Worm (Caenorhabditis elegans) whole organism, L4/young adult: ENCODE results near the gene gcy-19.
"Not testable (repeated sequence)": the region's sequence is repeated elsewhere in the genome, so short reads cannot be mapped to it uniquely, and the experiment has no call there.

Experiments used
- W03F9.2 ChIP-seq: fragments of 150-350 bp; optimal IDR thresholded peaks from 2 replicates; lab custom pipeline; 2014; ENCODE audit warnings: missing biosample characterization, missing genetic modification characterization
- dao-5 ChIP-seq: sonication (generic microtip); optimal IDR thresholded peaks from 2 replicates; lab custom pipeline; 2016; ENCODE audit warnings: missing genotype, missing genetic modification characterization, moderate library complexity, missing compliant biosample characterization
- him-1 ChIP-seq: sonication (generic microtip); optimal IDR thresholded peaks from 2 replicates; lab custom pipeline; 2016; ENCODE audit warnings: missing genotype, missing genetic modification reagents, missing genetic modification characterization, missing compliant biosample characterization

gcy-19 gene

DNA sequence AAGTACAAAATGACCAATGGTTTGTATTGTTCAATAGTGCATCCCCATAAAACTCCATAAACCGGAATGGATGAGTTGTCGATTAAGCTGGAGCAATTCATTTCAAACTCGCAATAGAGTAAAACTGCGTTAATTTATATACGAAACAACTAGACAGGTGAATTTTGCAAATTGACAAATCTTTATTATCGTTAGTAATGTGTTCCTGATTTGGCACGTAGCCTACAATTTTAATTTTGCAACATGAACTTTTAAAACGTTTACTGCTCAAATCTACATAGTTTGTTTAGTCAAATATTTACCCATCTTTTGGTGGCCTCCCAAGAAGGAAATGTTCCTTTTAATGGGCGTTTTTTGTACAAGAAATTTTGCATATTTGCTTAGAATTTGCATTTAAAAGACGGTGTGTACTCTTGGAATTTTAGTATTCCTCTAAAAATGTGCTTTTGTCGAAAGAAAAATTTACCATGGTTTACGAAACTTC is 22.1 kb downstream of the gcy-19 start, which contains the start of the genes srz-67 and C17F4.11:
TSS of gene srz-67 (minus strand) at position 101 of the 484 bp plus-strand sequence.
TSS of gene C17F4.11 (plus strand) at position 434 of the 484 bp plus-strand sequence.
- no peak for TF ChIP-seq him-1
- TF ChIP-seq W03F9.2 (tag; lab: Kevin White, UChicago) = no peak
- TF ChIP-seq dao-5 = no peak

DNA sequence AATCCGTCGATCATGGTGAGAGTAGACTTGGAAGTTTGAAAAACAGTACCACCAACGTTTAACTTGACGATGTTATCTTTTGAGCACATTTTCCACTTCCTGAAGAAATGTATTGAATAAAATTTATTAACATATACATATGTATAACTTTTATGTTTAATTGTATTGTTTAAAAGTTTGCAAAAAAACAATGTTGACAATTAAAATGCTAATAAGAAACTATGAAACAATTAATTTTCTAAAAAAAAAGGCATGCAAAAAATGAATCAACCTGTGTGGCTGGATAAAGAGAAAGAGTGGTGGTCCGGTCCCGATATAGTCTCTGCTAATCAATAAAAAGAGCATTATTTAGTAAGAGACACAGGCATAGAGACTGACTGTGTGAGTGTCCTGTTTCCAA is 24.4 kb downstream of the gcy-19 start, which contains the start of gene C17F4.8:
TSS of gene C17F4.8 (minus strand) at position 101 of the 400 bp plus-strand sequence.
- TF ChIP-seq dao-5 = no peak
- no peak for TF ChIP-seq him-1
- TF ChIP-seq W03F9.2 (tag; lab: Kevin White, UChicago) = no peak

DNA sequence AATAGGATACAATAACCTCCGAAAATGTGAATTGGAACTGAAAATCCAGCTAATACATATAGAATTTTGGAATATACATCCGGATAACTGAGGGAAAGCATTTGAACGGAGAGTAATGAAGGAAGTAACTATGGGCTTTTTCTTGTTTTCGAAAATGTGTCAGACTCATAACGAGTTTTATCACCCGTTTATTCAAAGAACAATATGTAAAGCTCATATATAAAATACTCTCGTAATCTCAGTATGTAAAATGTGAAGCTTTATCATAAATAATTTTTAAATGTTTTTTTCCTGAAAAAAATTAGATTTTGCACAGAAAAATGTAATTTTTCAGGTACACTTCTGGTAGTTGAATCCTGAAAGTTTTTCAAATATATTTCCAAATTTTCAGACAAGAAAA is 28.7 kb downstream of the gcy-19 start, which contains the start of gene srh-297:
TSS of gene srh-297 (minus strand) at position 101 of the 400 bp plus-strand sequence.
- TF ChIP-seq dao-5 = no peak
- TF ChIP-seq W03F9.2 (tag; lab: Kevin White, UChicago) = no peak

DNA sequence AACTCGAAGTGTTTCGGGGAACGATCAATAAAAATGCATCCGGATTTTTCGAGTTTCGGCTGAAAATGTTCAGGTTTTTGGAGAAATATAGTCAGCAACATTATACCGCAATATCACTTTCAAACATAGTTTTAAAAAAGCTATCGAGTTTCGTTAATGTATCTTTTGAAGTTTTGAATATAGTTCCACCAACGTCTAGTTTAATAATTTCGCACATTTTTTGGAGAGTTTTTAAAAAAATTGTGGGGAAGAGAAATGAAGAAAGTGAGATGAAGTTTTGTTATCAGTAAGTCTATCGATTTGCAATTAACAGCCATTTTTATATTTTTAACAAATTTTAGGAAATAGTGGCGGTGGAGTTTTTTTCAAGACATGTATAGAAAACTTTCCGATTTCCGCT is 33.4 kb downstream of the gcy-19 start, which contains the start of gene ZC239.17:
TSS of gene ZC239.17 (minus strand) at position 101 of the 400 bp plus-strand sequence.
- TF ChIP-seq W03F9.2 (tag; lab: Kevin White, UChicago) = no peak
- TF ChIP-seq dao-5 = no peak
- TF ChIP-seq him-1 = no peak

DNA sequence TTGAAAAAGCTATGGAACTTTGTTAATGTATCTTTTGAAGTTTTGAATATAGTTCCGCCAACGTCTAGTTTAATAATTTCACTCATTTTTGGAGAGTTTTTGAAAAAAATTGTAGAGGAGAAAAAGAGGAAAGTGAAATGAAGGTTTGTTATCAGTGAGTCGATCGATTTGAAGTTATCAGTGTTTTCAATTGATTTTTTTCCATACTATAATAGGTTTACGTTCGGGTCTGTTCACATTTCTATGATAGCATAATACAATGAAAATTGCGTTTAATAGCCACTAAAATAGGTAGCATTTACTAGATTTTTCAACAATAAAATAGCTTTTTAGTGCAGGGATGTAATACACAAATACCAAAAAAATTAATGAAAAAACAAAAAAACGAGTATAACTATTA is 34.0 kb downstream of the gcy-19 start, which contains the start of gene ZC239.16:
TSS of gene ZC239.16 (minus strand) at position 120 of the 400 bp plus-strand sequence.
- TF ChIP-seq him-1 (no peak), dao-5 (no peak), W03F9.2 (tag; lab: Kevin White, UChicago) (no peak)

DNA sequence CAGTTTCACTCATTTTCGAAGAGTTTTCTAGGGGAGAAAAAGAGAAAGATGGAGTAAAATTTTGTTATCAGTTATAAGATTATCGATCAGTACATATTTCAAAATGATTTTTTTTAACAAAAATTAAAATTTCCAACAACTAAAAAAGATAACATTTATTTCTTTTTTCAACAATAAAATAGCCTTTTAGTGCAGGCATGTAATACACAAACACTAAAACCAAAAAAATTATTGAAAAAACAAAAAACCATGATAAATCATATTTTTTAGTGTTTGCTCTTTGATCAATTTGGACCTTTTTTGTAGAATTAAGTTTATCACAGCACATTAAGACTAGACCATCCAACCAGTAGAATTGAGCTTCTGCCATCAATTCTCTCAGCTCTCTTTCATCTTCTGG is 34.5 kb downstream of the gcy-19 start, which contains the start of gene ZC239.15:
TSS of gene ZC239.15 (minus strand) at position 101 of the 400 bp plus-strand sequence.
- TF ChIP-seq W03F9.2 (tag; lab: Kevin White, UChicago) (no peak), dao-5 (no peak), him-1 (no peak)

DNA sequence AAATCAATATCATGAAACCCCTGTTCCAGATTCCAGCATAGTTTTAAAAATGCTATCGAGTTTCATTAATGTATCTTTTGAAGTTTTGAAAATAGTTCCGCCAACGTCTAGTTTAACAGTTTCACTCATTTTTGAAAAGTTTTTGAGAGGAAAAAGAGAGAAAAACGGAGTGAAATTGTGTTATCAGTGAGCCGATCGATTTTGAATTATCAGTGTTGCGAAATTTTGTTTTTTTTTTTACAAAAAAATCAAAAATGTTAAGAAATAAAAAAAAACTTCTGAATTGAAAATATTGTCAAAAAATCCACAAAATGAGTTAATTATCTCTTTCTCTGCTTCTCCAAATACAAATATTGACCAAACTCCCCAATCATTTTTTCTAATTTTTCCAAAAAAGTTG is 36.5 kb downstream of the gcy-19 start, which contains the start of gene ZC239.13:
TSS of gene ZC239.13 (minus strand) at position 154 of the 400 bp plus-strand sequence.
- TF ChIP-seq dao-5 (no peak), W03F9.2 (tag; lab: Kevin White, UChicago) (no peak), him-1 (no peak)

DNA sequence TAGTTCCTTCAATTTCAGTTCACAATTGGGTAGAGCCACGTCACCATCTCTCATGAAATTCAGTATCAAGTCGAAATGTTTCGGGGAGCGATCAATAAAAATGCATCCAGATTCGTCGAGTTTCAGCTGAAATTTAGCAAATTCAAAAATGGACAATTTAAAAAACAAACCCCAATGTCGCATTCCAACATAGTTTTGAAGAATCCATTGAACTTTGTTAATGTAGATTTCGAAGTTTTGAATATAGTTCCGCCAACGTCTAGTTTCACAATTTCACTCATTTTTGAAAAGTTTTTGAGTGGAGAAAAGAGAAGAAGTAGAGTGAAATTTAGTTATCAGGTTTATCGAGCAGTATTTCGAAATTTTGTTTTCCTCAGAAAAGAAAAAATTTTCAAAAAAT is 37.4 kb downstream of the gcy-19 start, which contains the start of gene ZC239.14:
TSS of gene ZC239.14 (minus strand) at position 305 of the 400 bp plus-strand sequence.
- no peak for TF ChIP-seq W03F9.2 (tag; lab: Kevin White, UChicago)
- no peak for TF ChIP-seq him-1
- no peak for TF ChIP-seq dao-5

DNA sequence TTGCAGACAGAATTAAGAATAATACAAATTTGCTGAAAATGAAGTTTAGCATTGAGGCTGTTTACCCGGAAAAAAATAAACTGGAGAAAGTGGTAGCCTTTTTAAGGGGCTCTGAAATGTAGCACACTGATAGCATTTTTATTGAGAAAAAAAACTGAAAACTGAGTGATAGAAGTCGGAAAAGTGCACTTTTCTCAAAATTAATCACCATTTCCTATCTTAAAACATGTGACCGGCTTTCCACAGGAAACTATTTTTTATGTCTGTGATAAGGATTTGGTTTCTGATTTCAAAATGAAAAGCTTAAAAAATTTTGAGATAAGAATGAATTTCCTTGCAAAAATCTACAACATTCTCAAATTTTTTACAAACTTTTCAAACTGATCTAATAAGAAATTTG is 38.4 kb downstream of the gcy-19 start, which contains the start of gene ZC239.22:
TSS of gene ZC239.22 (minus strand) at position 101 of the 400 bp plus-strand sequence.
- TF ChIP-seq him-1 (no peak), dao-5 (no peak), W03F9.2 (tag; lab: Kevin White, UChicago) (no peak)

DNA sequence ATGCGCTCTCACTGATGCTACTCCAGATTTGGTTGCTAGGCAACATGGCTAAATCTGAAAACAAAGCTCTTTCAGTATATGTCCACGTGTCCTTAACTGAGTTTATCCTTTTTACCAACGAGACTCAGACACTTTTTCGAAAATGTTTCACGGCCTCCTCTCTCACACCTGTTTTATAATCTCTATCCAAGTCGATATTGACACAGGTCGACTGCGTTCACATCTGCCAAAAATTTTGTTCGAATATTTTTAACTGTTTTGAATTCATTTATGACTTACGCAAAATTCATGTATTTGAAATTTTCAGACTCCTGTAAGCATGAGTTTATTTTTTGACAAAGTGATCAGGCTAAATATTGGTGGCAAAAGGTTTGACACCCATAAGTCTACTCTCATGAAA is 43.4 kb downstream of the gcy-19 start, which contains the start of gene ZC239.3:
TSS of gene ZC239.3 (plus strand) at position 301 of the 400 bp plus-strand sequence.
- not testable (repeated sequence) for TF ChIP-seq him-1; dao-5; W03F9.2 (tag; lab: Kevin White, UChicago)

DNA sequence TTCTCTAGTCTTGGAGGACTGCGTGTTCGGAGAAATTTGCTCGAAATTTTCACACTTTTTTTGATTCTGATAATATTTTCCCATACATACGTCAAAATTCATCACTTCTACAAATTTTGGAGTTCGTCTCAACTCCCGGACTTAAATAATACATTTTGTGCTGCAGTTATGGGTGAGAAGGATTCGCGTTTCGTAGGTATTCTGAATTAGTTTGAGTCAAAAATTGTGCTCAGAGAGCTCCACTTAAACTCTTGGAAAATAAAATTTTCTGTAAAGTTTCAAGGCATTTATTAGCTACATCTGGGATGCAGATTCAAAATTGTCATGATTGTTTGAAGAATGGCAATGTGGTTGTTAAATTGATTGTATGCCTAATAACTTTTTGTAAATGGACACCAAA is 45.3 kb downstream of the gcy-19 start, which contains the start of gene ZC239.4:
TSS of gene ZC239.4 (plus strand) at position 301 of the 400 bp plus-strand sequence.
- TF ChIP-seq W03F9.2 (tag; lab: Kevin White, UChicago) (no peak), dao-5 (no peak)

DNA sequence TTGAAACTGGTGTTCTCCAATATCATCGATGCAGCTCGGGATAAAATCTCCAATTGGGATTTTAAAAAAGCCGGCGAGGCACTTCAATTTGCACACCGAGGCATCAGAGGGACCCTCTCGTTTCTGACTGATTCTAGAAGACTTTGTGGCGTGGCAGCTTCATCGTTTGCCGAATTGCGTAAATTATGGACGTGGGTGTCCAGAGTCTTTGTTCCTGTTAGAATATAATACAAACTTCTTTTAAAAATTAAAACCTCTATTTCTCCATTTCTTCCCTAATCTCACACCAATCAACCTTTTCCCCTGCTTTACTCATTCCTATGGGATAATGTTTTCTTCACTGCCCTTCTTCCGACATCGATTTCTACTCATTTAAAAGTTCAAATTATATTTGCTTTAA is 48.8 kb downstream of the gcy-19 start, which contains the start of gene ZC239.5:
TSS of gene ZC239.5 (plus strand) at position 301 of the 400 bp plus-strand sequence.
- no peak for TF ChIP-seq W03F9.2 (tag; lab: Kevin White, UChicago)
- no peak for TF ChIP-seq dao-5
- no peak for TF ChIP-seq him-1

DNA sequence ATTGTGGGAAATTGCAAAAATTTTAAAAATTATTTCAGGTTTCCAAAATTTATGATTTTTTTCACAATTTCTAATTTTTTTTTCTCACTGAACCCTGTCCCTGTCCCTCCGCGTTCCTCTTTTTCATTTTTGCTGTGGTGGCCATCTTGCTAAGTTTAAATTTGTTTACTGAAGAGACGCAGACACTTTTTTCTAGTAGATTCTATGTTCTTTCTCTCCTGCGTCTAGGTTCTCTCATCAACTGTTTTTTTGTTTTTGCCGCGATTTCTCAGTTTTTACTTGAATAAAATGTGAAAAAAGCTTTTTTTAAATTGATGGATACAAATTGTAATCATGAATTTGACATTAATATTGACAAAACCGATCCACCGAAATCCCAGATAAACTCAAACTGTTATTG is 49.9 kb downstream of the gcy-19 start, which contains the start of gene ZC239.6:
TSS of gene ZC239.6 (plus strand) at position 381 of the 400 bp plus-strand sequence.
- TF ChIP-seq him-1 = no peak
- no peak for TF ChIP-seq dao-5
- no peak for TF ChIP-seq W03F9.2 (tag; lab: Kevin White, UChicago)

DNA sequence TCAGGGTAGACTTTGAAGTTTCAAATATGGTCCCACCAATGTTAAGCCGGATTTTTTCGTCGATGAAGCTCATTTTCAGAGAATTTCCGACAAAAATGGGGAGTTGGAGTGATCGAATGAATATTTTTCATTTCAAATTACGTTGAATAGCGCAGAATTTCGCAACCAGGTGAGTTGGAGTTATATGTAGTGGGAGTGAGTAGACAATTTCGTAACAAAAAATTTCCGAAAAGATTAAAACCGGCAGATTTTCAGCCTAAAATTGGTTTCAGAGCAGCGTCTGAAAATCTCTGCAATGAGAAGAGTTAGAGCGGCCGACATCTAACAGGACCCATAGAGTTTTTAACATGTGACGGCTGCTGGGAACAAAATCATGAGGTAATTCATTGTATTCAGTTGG is 50.5 kb downstream of the gcy-19 start, which contains the start of gene sdz-35:
TSS of gene sdz-35 (minus strand) at position 101 of the 400 bp plus-strand sequence.
- TF ChIP-seq W03F9.2 (tag; lab: Kevin White, UChicago) = no peak
- TF ChIP-seq dao-5 = no peak
- no peak for TF ChIP-seq him-1
